Fruit fly (Drosophila melanogaster) whole organism, embryonic: ENCODE results near the gene mad2.

ENCODE experiments used
- Awh ChIP-seq: fragments of 200-800 bp; sonication (Bioruptor generic); IDR thresholded peaks from 2 replicates; pipeline ENCODE4, ENCODE4 v1.3.6; 2022; ENCODE audit warnings: missing biosample characterization, missing genetic modification characterization
- BtbVII ChIP-seq: fragments of 200-800 bp; sonication (Bioruptor generic); optimal IDR thresholded peaks from 3 replicates; lab custom pipeline; 2017; ENCODE audit warnings: missing biosample characterization, mild to moderate bottlenecking, missing genetic modification characterization
- CG11085 ChIP-seq: fragments of 200-800 bp; sonication (Bioruptor generic); IDR thresholded peaks from 2 replicates; pipeline ENCODE4 v1.3.6; 2022; ENCODE audit warnings: missing biosample characterization, missing genetic modification characterization
- CG11456 ChIP-seq: fragments of 200-800 bp; sonication (Bioruptor generic); IDR thresholded peaks from 3 replicates; pipeline ENCODE4 v1.3.6; 2022; ENCODE audit warnings: missing biosample characterization, missing genetic modification characterization
- CG11560 ChIP-seq: fragments of 200-800 bp; sonication (Bioruptor generic); IDR thresholded peaks from 3 replicates; pipeline ENCODE4 v1.3.6; 2022; ENCODE audit warnings: missing biosample characterization, missing genetic modification characterization
- CG12071 ChIP-seq: fragments of 200-800 bp; sonication (Bioruptor generic); optimal IDR thresholded peaks from 3 replicates; lab custom pipeline; 2018; ENCODE audit warnings: missing biosample characterization, mild to moderate bottlenecking, missing genetic modification characterization
- CG15696 ChIP-seq: fragments of 200-800 bp; sonication (Bioruptor generic); optimal IDR thresholded peaks from 2 replicates; lab custom pipeline; 2019; ENCODE audit warnings: missing biosample characterization, mild to moderate bottlenecking, missing genetic modification characterization, moderate library complexity
- CG17186 ChIP-seq: fragments of 200-800 bp; sonication (Bioruptor generic); optimal IDR thresholded peaks from 3 replicates; lab custom pipeline; 2017; ENCODE audit warnings: missing biosample characterization, missing genetic modification reagents, missing genetic modification characterization
- CG17328 ChIP-seq: fragments of 200-800 bp; sonication (Bioruptor generic); IDR thresholded peaks from 2 replicates; pipeline ENCODE4 v1.3.6; 2022; ENCODE audit warnings: missing biosample characterization, missing genetic modification characterization
- CG1792 ChIP-seq: fragments of 200-800 bp; sonication (Bioruptor generic); optimal IDR thresholded peaks from 2 replicates; lab custom pipeline; 2016; ENCODE audit warnings: missing biosample characterization, missing genetic modification characterization
- CG18599 ChIP-seq: fragments of 200-800 bp; sonication (Bioruptor generic); optimal IDR thresholded peaks from 3 replicates; lab custom pipeline; 2017; ENCODE audit warnings: missing biosample characterization, missing genetic modification characterization, mild to moderate bottlenecking, moderate library complexity, missing genetic modification reagents
- CG3407 ChIP-seq: fragments of 200-800 bp; sonication (Bioruptor generic); optimal IDR thresholded peaks from 2 replicates; lab custom pipeline; 2018; ENCODE audit warnings: missing biosample characterization, mild to moderate bottlenecking, missing genetic modification characterization
- CG34224 ChIP-seq: fragments of 200-800 bp; sonication (Bioruptor generic); IDR thresholded peaks from 3 replicates; pipeline ENCODE4 v1.3.6; 2022; ENCODE audit warnings: missing biosample characterization, missing genetic modification characterization; ENCODE audit not compliant: partially characterized antibody
- CG34376 ChIP-seq: fragments of 200-800 bp; sonication (Bioruptor generic); optimal IDR thresholded peaks from 2 replicates; lab custom pipeline; 2018; ENCODE audit warnings: missing biosample characterization, mild to moderate bottlenecking, missing genetic modification characterization
- CG4328 ChIP-seq: fragments of 200-800 bp; sonication (Bioruptor generic); optimal IDR thresholded peaks from 3 replicates; lab custom pipeline; 2017; ENCODE audit warnings: missing biosample characterization, missing genetic modification reagents, missing genetic modification characterization
- CG4617 ChIP-seq: fragments of 200-800 bp; sonication (Bioruptor generic); optimal IDR thresholded peaks from 3 replicates; lab custom pipeline; 2016; ENCODE audit warnings: missing biosample characterization, missing genetic modification characterization, borderline replicate concordance
- CG7745 ChIP-seq: fragments of 200-800 bp; sonication (Bioruptor generic); optimal IDR thresholded peaks from 2 replicates; lab custom pipeline; 2018; ENCODE audit warnings: missing biosample characterization, mild to moderate bottlenecking, missing genetic modification characterization, moderate library complexity
- CG8478 ChIP-seq: fragments of >200 bp; optimal IDR thresholded peaks from 2 replicates; lab custom pipeline; 2018
- D ChIP-seq, 2 experiments: fragments of 200-800 bp in 1 of 2; fragments of >200 bp in 1 of 2; sonication (Bioruptor generic) in 1 of 2; optimal IDR thresholded peaks; 2 replicates in 1 of 2; 3 replicates in 1 of 2; lab custom pipeline; 2017; ENCODE audit warnings: mild to moderate bottlenecking in 1 of 2, missing biosample characterization in 1 of 2, missing genetic modification characterization in 1 of 2, missing genetic modification reagents in 1 of 2
- Dll ChIP-seq: fragments of 200-800 bp; sonication (Bioruptor generic); IDR thresholded peaks from 4 replicates; pipeline ENCODE4 v1.3.6; 2022; ENCODE audit warnings: missing biosample characterization, missing genetic modification characterization; ENCODE audit not compliant: partially characterized antibody
- Hr51 ChIP-seq, 2 experiments: fragments of 200-800 bp; sonication (Bioruptor generic); optimal IDR thresholded peaks; 2 replicates in 1 of 2; 3 replicates in 1 of 2; lab custom pipeline; 2016 to 2018; ENCODE audit warnings: missing biosample characterization in 2 of 2, missing genetic modification characterization in 2 of 2, mild to moderate bottlenecking in 1 of 2, moderate library complexity in 1 of 2
- MESR4 ChIP-seq: fragments of 200-800 bp; sonication (Bioruptor generic); optimal IDR thresholded peaks from 2 replicates; lab custom pipeline; 2018; ENCODE audit warnings: missing biosample characterization, mild to moderate bottlenecking, missing genetic modification characterization, moderate library complexity
- Trl ChIP-seq, 3 experiments: fragments of >200 bp in 2 of 3; fragments of 200-800 bp in 1 of 3; sonication (Bioruptor generic) in 1 of 3; optimal IDR thresholded peaks; 2 replicates in 1 of 3; 3 replicates in 2 of 3; lab custom pipeline; 2016 to 2017; ENCODE audit warnings: missing biosample characterization in 1 of 3, missing genetic modification characterization in 1 of 3
- abd-A ChIP-seq: fragments of 200-800 bp; sonication (Bioruptor generic); optimal IDR thresholded peaks from 3 replicates; lab custom pipeline; 2019; ENCODE audit warnings: missing biosample characterization, mild to moderate bottlenecking, missing genetic modification characterization, moderate library complexity
- ap ChIP-seq: fragments of 200-800 bp; sonication (Bioruptor generic); IDR thresholded peaks from 2 replicates; pipeline ENCODE4 v1.3.6; 2022; ENCODE audit warnings: missing biosample characterization, missing genetic modification characterization
- bowl ChIP-seq: fragments of 200-800 bp; sonication (Bioruptor generic); IDR thresholded peaks from 2 replicates; pipeline ENCODE4 v1.3.6; 2022; ENCODE audit warnings: missing biosample characterization, missing genetic modification characterization
- chm ChIP-seq: fragments of 200-800 bp; sonication (Bioruptor generic); IDR thresholded peaks from 2 replicates; pipeline ENCODE4 v1.3.6; 2022; ENCODE audit warnings: missing biosample characterization, missing genetic modification characterization
- crp ChIP-seq, 2 experiments: fragments of 200-800 bp; sonication (Bioruptor generic); optimal IDR thresholded peaks; 2 replicates in 1 of 2; 3 replicates in 1 of 2; lab custom pipeline; 2017; ENCODE audit warnings: missing biosample characterization in 2 of 2, missing genetic modification characterization in 2 of 2, mild to moderate bottlenecking in 1 of 2, moderate library complexity in 1 of 2
- da ChIP-seq: fragments of 200-800 bp; sonication (Bioruptor generic); optimal IDR thresholded peaks from 2 replicates; lab custom pipeline; 2016; ENCODE audit warnings: missing biosample characterization, missing genetic modification characterization
- gro ChIP-seq: fragments of 200-800 bp; sonication (Bioruptor generic); optimal IDR thresholded peaks from 2 replicates; lab custom pipeline; 2016; ENCODE audit warnings: missing biosample characterization, missing genetic modification characterization
- lab ChIP-seq: fragments of 200-800 bp; sonication (Bioruptor generic); optimal IDR thresholded peaks from 3 replicates; lab custom pipeline; 2017; ENCODE audit warnings: missing biosample characterization, missing genetic modification characterization, mild to moderate bottlenecking, moderate library complexity, missing genetic modification reagents
- lbe ChIP-seq: fragments of 200-800 bp; sonication (Bioruptor generic); optimal IDR thresholded peaks from 2 replicates; lab custom pipeline; 2016; ENCODE audit warnings: missing biosample characterization, mild to moderate bottlenecking, missing genetic modification characterization
- lilli ChIP-seq: fragments of 200-800 bp; sonication (Bioruptor generic); optimal IDR thresholded peaks from 3 replicates; lab custom pipeline; 2016; ENCODE audit warnings: missing biosample characterization, missing genetic modification characterization
- lmd ChIP-seq: fragments of 200-800 bp; sonication (Bioruptor generic); IDR thresholded peaks from 2 replicates; pipeline ENCODE4 v1.3.6; 2022; ENCODE audit warnings: missing biosample characterization, missing genetic modification characterization
- maf-S ChIP-seq: fragments of 200-800 bp; sonication (Bioruptor generic); optimal IDR thresholded peaks from 2 replicates; lab custom pipeline; 2016; ENCODE audit warnings: missing biosample characterization, missing genetic modification characterization
- mam ChIP-seq: fragments of 200-800 bp; sonication (Bioruptor generic); optimal IDR thresholded peaks from 3 replicates; lab custom pipeline; 2016; ENCODE audit warnings: missing biosample characterization, missing genetic modification characterization
- mld ChIP-seq: fragments of 200-800 bp; sonication (Bioruptor generic); IDR thresholded peaks from 3 replicates; pipeline ENCODE4 v1.3.6; 2022; ENCODE audit warnings: missing biosample characterization, missing genetic modification characterization; ENCODE audit not compliant: partially characterized antibody
- nau ChIP-seq: fragments of 200-800 bp; sonication (Bioruptor generic); optimal IDR thresholded peaks from 3 replicates; lab custom pipeline; 2017; ENCODE audit warnings: missing biosample characterization, mild to moderate bottlenecking, missing genetic modification characterization, missing genetic modification reagents
- oc ChIP-seq: fragments of 200-800 bp; sonication (Bioruptor generic); optimal IDR thresholded peaks from 2 replicates; lab custom pipeline; 2018; ENCODE audit warnings: missing biosample characterization, mild to moderate bottlenecking, missing genetic modification characterization, moderate library complexity
- pan ChIP-seq, 4 experiments: fragments of >200 bp in 3 of 4; fragments of 200-800 bp in 1 of 4; sonication (Bioruptor generic) in 1 of 4; optimal IDR thresholded peaks in 3 of 4; IDR thresholded peaks in 1 of 4; 2 replicates each; pipeline versions ENCODE4 v1.3.6 to Lab custom; 2017 to 2022; ENCODE audit warnings: missing biosample characterization in 2 of 4, missing genetic modification characterization in 2 of 4, mixed read lengths in 1 of 4
- sc ChIP-seq, 3 experiments: fragments of >200 bp in 2 of 3; fragments of 200-800 bp in 1 of 3; sonication (Bioruptor generic) in 1 of 3; optimal IDR thresholded peaks; 2 replicates in 2 of 3; 3 replicates in 1 of 3; lab custom pipeline; 2017; ENCODE audit warnings: mild to moderate bottlenecking in 1 of 3, missing biosample characterization in 1 of 3, missing genetic modification characterization in 1 of 3, missing genetic modification reagents in 1 of 3
- tgo ChIP-seq: fragments of 200-800 bp; sonication (Bioruptor generic); IDR thresholded peaks from 3 replicates; pipeline ENCODE4 v1.3.6; 2022; ENCODE audit warnings: missing biosample characterization, missing genetic modification characterization
- tll ChIP-seq, 2 experiments: fragments of 200-800 bp in 1 of 2; fragments of >200 bp in 1 of 2; sonication (Bioruptor generic) in 1 of 2; optimal IDR thresholded peaks; 2 replicates each; lab custom pipeline; 2017 to 2019; ENCODE audit warnings: missing biosample characterization in 2 of 2, missing genetic modification characterization in 2 of 2, mild to moderate bottlenecking in 1 of 2, moderate library complexity in 1 of 2
- tup ChIP-seq: fragments of 200-800 bp; sonication (Bioruptor generic); optimal IDR thresholded peaks from 2 replicates; lab custom pipeline; 2016; ENCODE audit warnings: missing biosample characterization, mild to moderate bottlenecking, missing genetic modification characterization, moderate library complexity
- unc-4 ChIP-seq: fragments of 200-800 bp; sonication (Bioruptor generic); IDR thresholded peaks from 2 replicates; pipeline ENCODE4 v1.3.6; 2022; ENCODE audit warnings: missing biosample characterization, missing genetic modification characterization; ENCODE audit not compliant: partially characterized antibody

mad2 gene

dm6 chr3L:5768532-5769497, 44.1 kb downstream of the mad2 start, which contains the start of the genes Ppat-Dpck and scny (continued):
- no peak for TF ChIP-seq CG12071
- peak; percentile 61 for TF ChIP-seq CG17186 (GFP tag; lab: Kevin White, UChicago)
- TF ChIP-seq CG11456 (GFP tag; lab: Robert Waterston, UW), result no peak
- TF ChIP-seq mam (GFP tag; lab: Kevin White, UChicago), result peak; percentile 12
- peak; percentile 91 for TF ChIP-seq MESR4 (GFP tag; lab: Kevin White, UChicago)
- TF ChIP-seq lbe (GFP tag; lab: Kevin White, UChicago), result peak; percentile 76
- TF ChIP-seq oc (tag; lab: Kevin White, UChicago), result no peak
- TF ChIP-seq lab (GFP tag; lab: Kevin White, UChicago), result no peak
- peak; percentile 94 for TF ChIP-seq CG34224
- TF ChIP-seq da (GFP tag; lab: Kevin White, UChicago), result no peak
- TF ChIP-seq CG7745 (tag; lab: Kevin White, UChicago), result no peak
- TF ChIP-seq ap (GFP tag; lab: Robert Waterston, UW), result no peak
- TF ChIP-seq CG4328 (GFP tag; lab: Kevin White, UChicago), result no peak
- peak; percentile 43 for TF ChIP-seq CG8478 (lab: Kevin White, UChicago)
- peak; percentile 6 for TF ChIP-seq CG34376 (GFP tag; lab: Kevin White, UChicago)
- TF ChIP-seq CG4617 (GFP tag; lab: Kevin White, UChicago), result peak; percentile 30
- peak in 1 of 2 experiments; percentile 22 for TF ChIP-seq tll (GFP tag; optimal IDR thresholded peaks at IDR 0.05; lab: Kevin White, UChicago)
- no peak for TF ChIP-seq tup (GFP tag; lab: Kevin White, UChicago)
- no peak for TF ChIP-seq bowl (GFP tag; lab: Robert Waterston, UW)
- TF ChIP-seq CG17328 (GFP tag; lab: Robert Waterston, UW), result no peak
- TF ChIP-seq unc-4 (GFP tag; lab: Robert Waterston, UW), result peak; percentile 97
- no peak for TF ChIP-seq Hr51 (GFP tag; optimal IDR thresholded peaks at IDR 0.05; lab: Kevin White, UChicago)
- no peak for TF ChIP-seq CG11085 (GFP tag; lab: Robert Waterston, UW)
- TF ChIP-seq lilli, result peak; percentile 7
- TF ChIP-seq maf-S (GFP tag; lab: Kevin White, UChicago), result no peak
- peak; percentile 10 for TF ChIP-seq gro (GFP tag; lab: Kevin White, UChicago)
- no peak for TF ChIP-seq crp (GFP tag; optimal IDR thresholded peaks at IDR 0.05; lab: Kevin White, UChicago)
- TF ChIP-seq Dll (GFP tag; lab: Robert Waterston, UW), result peak; percentile 98
- TF ChIP-seq chm, result no peak
- no peak for TF ChIP-seq Awh (GFP tag; lab: Robert Waterston, UW)
- TF ChIP-seq D (optimal IDR thresholded peaks at IDR 0.05; lab: Kevin White, UChicago), result no peak
- no peak for TF ChIP-seq D (GFP tag; optimal IDR thresholded peaks at IDR 0.05; lab: Kevin White, UChicago)
- TF ChIP-seq sc (optimal IDR thresholded peaks at IDR 0.05; lab: Kevin White, UChicago), result no peak
- TF ChIP-seq sc (GFP tag; optimal IDR thresholded peaks at IDR 0.05; lab: Kevin White, UChicago), result no peak
- TF ChIP-seq Trl (optimal IDR thresholded peaks at IDR 0.05; lab: Kevin White, UChicago), result peak in 1 of 2 experiments; percentile 25
- TF ChIP-seq Trl (GFP tag; optimal IDR thresholded peaks at IDR 0.05; lab: Kevin White, UChicago), result no peak
- no peak for TF ChIP-seq tgo
- TF ChIP-seq mld (GFP tag; lab: Robert Waterston, UW), result peak; percentile 86; the same call in 2 of the 3 replicates
- no peak for TF ChIP-seq pan (optimal IDR thresholded peaks at IDR 0.05; lab: Kevin White, UChicago)
- TF ChIP-seq pan (GFP tag; optimal IDR thresholded peaks at IDR 0.05 in 1 of 2, IDR thresholded peaks at IDR 0.05 in 1 of 2), result no peak
- no peak for TF ChIP-seq nau
- TF ChIP-seq CG18599, result no peak
- no peak for TF ChIP-seq CG11560 (tag; lab: Robert Waterston, UW)
- TF ChIP-seq CG3407 (GFP tag; lab: Kevin White, UChicago), result no peak
- TF ChIP-seq abd-A (tag; lab: Kevin White, UChicago), result no peak
- no peak for TF ChIP-seq lmd (GFP tag; lab: Robert Waterston, UW)
- TF ChIP-seq BtbVII, result no peak
- no peak for TF ChIP-seq CG1792
- TF ChIP-seq CG15696 (tag; lab: Kevin White, UChicago), result peak; percentile 0
